Fruit fly (Drosophila melanogaster): ENCODE data around the gene CG13901.
A peak's percentile ranks its signal among the peaks of the same experiment; 100 is the strongest.

The CG13901 gene

dm6 chr3L:820332-820731 lies 17.3 kb downstream of the CG13901 start (continued):
- TF ChIP-seq CG8281 (tag; optimal IDR thresholded peaks at IDR 0.05), result no peak
- TF ChIP-seq cg (GFP tag; optimal IDR thresholded peaks at IDR 0.05), result no peak
- TF ChIP-seq CG8290 (GFP tag; optimal IDR thresholded peaks at IDR 0.05), result no peak
- peak in 1 of 2 experiments; percentile 39 for TF ChIP-seq CG8290 (tag; optimal IDR thresholded peaks at IDR 0.05)
- TF ChIP-seq CG10321 (GFP tag; IDR thresholded peaks at IDR 0.05), result no peak
- peak; percentile 46 for TF ChIP-seq CG11723 (GFP tag; optimal IDR thresholded peaks at IDR 0.05)
- TF ChIP-seq Ravus (GFP tag; IDR thresholded peaks at IDR 0.05), result peak; percentile 17
- no peak for TF ChIP-seq pnt (GFP tag; optimal IDR thresholded peaks at IDR 0.05)
- peak; percentile 58 for TF ChIP-seq gsb-n (tag; optimal IDR thresholded peaks at IDR 0.05)
- no peak for TF ChIP-seq corto (GFP tag; optimal IDR thresholded peaks at IDR 0.05)
- TF ChIP-seq lbe (GFP tag; optimal IDR thresholded peaks at IDR 0.05), result peak; percentile 68
- TF ChIP-seq C15 (GFP tag; IDR thresholded peaks at IDR 0.05), result no peak
- TF ChIP-seq slbo (GFP tag; IDR thresholded peaks at IDR 0.05), result peak; percentile 68
- TF ChIP-seq Fer1 (GFP tag; optimal IDR thresholded peaks at IDR 0.05), result peak; percentile 78
- TF ChIP-seq E2f1 (GFP tag; IDR thresholded peaks at IDR 0.05), result peak; percentile 83
- TF ChIP-seq CG2116 (GFP tag; optimal IDR thresholded peaks at IDR 0.05), result peak; percentile 6
- TF ChIP-seq CG10565 (GFP tag; optimal IDR thresholded peaks at IDR 0.05), result no peak
- no peak for TF ChIP-seq sqz (GFP tag; optimal IDR thresholded peaks at IDR 0.05)
- peak; percentile 57 for TF ChIP-seq CG10267 (tag; optimal IDR thresholded peaks at IDR 0.05)
- peak; percentile 54 for TF ChIP-seq bcd (GFP tag; optimal IDR thresholded peaks at IDR 0.05)
- TF ChIP-seq cwo (GFP tag; optimal IDR thresholded peaks at IDR 0.05), result peak; percentile 70
- TF ChIP-seq Deaf1 (tag; optimal IDR thresholded peaks at IDR 0.05), result peak; percentile 42
- TF ChIP-seq MTF-1 (GFP tag; optimal IDR thresholded peaks at IDR 0.05; ENCODE audit: borderline replicate concordance), result peak; percentile 19
- peak; percentile 14 for TF ChIP-seq HLH54F (GFP tag; optimal IDR thresholded peaks at IDR 0.05)
- no peak for TF ChIP-seq CG2129 (GFP tag; IDR thresholded peaks at IDR 0.05; ENCODE audit: partially characterized antibody)
- peak; percentile 73 for TF ChIP-seq gce (GFP tag; IDR thresholded peaks at IDR 0.05)
- no peak for TF ChIP-seq CG1832 (GFP tag; optimal IDR thresholded peaks at IDR 0.05)
- TF ChIP-seq Jarid2 (GFP tag; optimal IDR thresholded peaks at IDR 0.05), result peak; percentile 35
- TF ChIP-seq sc (optimal IDR thresholded peaks at IDR 0.05), result no peak
- peak; percentile 56 for TF ChIP-seq sc (GFP tag; optimal IDR thresholded peaks at IDR 0.05)
- peak; percentile 74; the same call in 1 of the 2 replicates for TF ChIP-seq sob (GFP tag; IDR thresholded peaks at IDR 0.05)
- no peak for TF ChIP-seq dan (GFP tag; IDR thresholded peaks at IDR 0.05)
- TF ChIP-seq scrt (GFP tag; optimal IDR thresholded peaks at IDR 0.05), result peak; percentile 46
- TF ChIP-seq stc (GFP tag; IDR thresholded peaks at IDR 0.05), result peak; percentile 78
- peak; percentile 29 for TF ChIP-seq CG2202 (tag; optimal IDR thresholded peaks at IDR 0.05)
- TF ChIP-seq Ssrp (tag; optimal IDR thresholded peaks at IDR 0.05), result peak; percentile 76
- TF ChIP-seq otp (GFP tag; IDR thresholded peaks at IDR 0.05), result peak; percentile 70; the same call in 1 of the 3 replicates
- TF ChIP-seq cato (GFP tag; optimal IDR thresholded peaks at IDR 0.05; ENCODE audit: borderline replicate concordance), result peak; percentile 54
- peak in 1 of 2 experiments; percentile 10 for TF ChIP-seq Pdp1 (GFP tag; optimal IDR thresholded peaks at IDR 0.05)
- TF ChIP-seq CG4854 (GFP tag; optimal IDR thresholded peaks at IDR 0.05), result peak; percentile 2
- TF ChIP-seq Side (GFP tag; optimal IDR thresholded peaks at IDR 0.05), result no peak
- peak; percentile 38; the same call in 1 of the 2 replicates for TF ChIP-seq MBD-R2 (GFP tag; IDR thresholded peaks at IDR 0.05)
- TF ChIP-seq CG14710 (tag; optimal IDR thresholded peaks at IDR 0.05), result peak; percentile 53
- TF ChIP-seq H15 (GFP tag; IDR thresholded peaks at IDR 0.05), result peak; percentile 80
- no peak for TF ChIP-seq lov (optimal IDR thresholded peaks at IDR 0.05)
- TF ChIP-seq lov (GFP tag; IDR thresholded peaks at IDR 0.05), result no peak
- TF ChIP-seq Hr3 (GFP tag; optimal IDR thresholded peaks at IDR 0.05), result peak; percentile 70
- peak; percentile 72 for TF ChIP-seq nmo (GFP tag; optimal IDR thresholded peaks at IDR 0.05)
- TF ChIP-seq CG11247 (GFP tag; IDR thresholded peaks at IDR 0.05), result peak; percentile 68
- peak; percentile 72 for TF ChIP-seq ken (GFP tag; IDR thresholded peaks at IDR 0.05)
- TF ChIP-seq ewg (GFP tag; optimal IDR thresholded peaks at IDR 0.05), result peak; percentile 64

All from whole organism, embryonic.